Fruit fly (Drosophila melanogaster) S2 (cell line): ENCODE measurements around the gene CG9662.
"Not testable (repeated sequence)": the region's sequence is repeated elsewhere in the genome, so short reads cannot be mapped to it uniquely, and the experiment has no call there.

Source experiments
- CG8478 ChIP-seq: fragments of >200 bp; optimal IDR thresholded peaks from 2 replicates; lab custom pipeline; 2018
- CTCF ChIP-seq, 2 experiments: fragments of >200 bp; optimal IDR thresholded peaks; 2 replicates each; lab custom pipeline; 2018

CG9662 gene

dm6 chr2L:3376684-3377086 lies at the start of gene CG9662, which contains the start of gene Ptpa:
TSS of gene CG9662 (minus strand) at chr2L:3376737.
TSS of gene Ptpa (plus strand) at chr2L:3377002.
- no peak for TF ChIP-seq CTCF (optimal IDR thresholded peaks at IDR 0.05; lab: Kevin White, UChicago)
- no peak for TF ChIP-seq CG8478 (lab: Kevin White, UChicago)

- TF ChIP-seq CTCF (optimal IDR thresholded peaks at IDR 0.05; lab: Kevin White, UChicago) (no peak), CG8478 (lab: Kevin White, UChicago) (no peak)
These were observed 49.4 kb upstream of the CG9662 start for dm6 chr2L:3425947-3426346.

- no peak for TF ChIP-seq CTCF (optimal IDR thresholded peaks at IDR 0.05; lab: Kevin White, UChicago)
- TF ChIP-seq CG8478 (lab: Kevin White, UChicago): no peak
These were observed 46.2 kb upstream of the CG9662 start for dm6 chr2L:3422753-3423152.

dm6 chr2L:3417613-3418012 lies 41.1 kb upstream of the CG9662 start:
- TF ChIP-seq CG8478 (lab: Kevin White, UChicago) (no peak), CTCF (optimal IDR thresholded peaks at IDR 0.05; lab: Kevin White, UChicago) (no peak)

- TF ChIP-seq CTCF (optimal IDR thresholded peaks at IDR 0.05; lab: Kevin White, UChicago) (no peak), CG8478 (lab: Kevin White, UChicago) (no peak)
These were observed 40.2 kb upstream of the CG9662 start, which contains the start of gene CG31952 for dm6 chr2L:3416527-3417304. TSS of gene CG31952 (plus strand) at chr2L:3416693.

- TF ChIP-seq CTCF (optimal IDR thresholded peaks at IDR 0.05; lab: Kevin White, UChicago): no peak
- no peak for TF ChIP-seq CG8478 (lab: Kevin White, UChicago)
These were observed 33.7 kb upstream of the CG9662 start, which contains the start of gene CG8840 for dm6 chr2L:3410260-3410659. TSS of gene CG8840 (plus strand) at chr2L:3410560.

dm6 chr2L:3407722-3408121 lies 31.2 kb upstream of the CG9662 start:
- TF ChIP-seq CTCF (optimal IDR thresholded peaks at IDR 0.05; lab: Kevin White, UChicago) (no peak), CG8478 (lab: Kevin White, UChicago) (no peak)

- TF ChIP-seq CTCF (optimal IDR thresholded peaks at IDR 0.05; lab: Kevin White, UChicago) (no peak), CG8478 (lab: Kevin White, UChicago) (no peak)
These were observed 21.1 kb upstream of the CG9662 start, which contains the start of gene CG34175 for dm6 chr2L:3397594-3398073. TSS of gene CG34175 (plus strand) at chr2L:3398023.

- TF ChIP-seq CG8478 (lab: Kevin White, UChicago); CTCF (optimal IDR thresholded peaks at IDR 0.05; lab: Kevin White, UChicago): not testable (repeated sequence)
These were observed 11.9 kb upstream of the CG9662 start, which contains the start of gene CG42460 for dm6 chr2L:3388396-3388795. TSS of gene CG42460 (minus strand) at chr2L:3388496.

- TF ChIP-seq CG8478 (lab: Kevin White, UChicago): no peak
- no peak for TF ChIP-seq CTCF (optimal IDR thresholded peaks at IDR 0.05; lab: Kevin White, UChicago)
These were observed 11.1 kb upstream of the CG9662 start, which contains the start of gene Sfp23F for dm6 chr2L:3387643-3388042. TSS of gene Sfp23F (minus strand) at chr2L:3387743.

dm6 chr2L:3375611-3376010 lies 926 bp downstream of the CG9662 start, which contains the start of gene CG15412:
TSS of gene CG15412 (minus strand) at chr2L:3375711.
- TF ChIP-seq CTCF (optimal IDR thresholded peaks at IDR 0.05; lab: Kevin White, UChicago): no peak
- TF ChIP-seq CG8478 (lab: Kevin White, UChicago): no peak

- peak in 1 of 2 experiments; percentile 7 for TF ChIP-seq CTCF (optimal IDR thresholded peaks at IDR 0.05; lab: Kevin White, UChicago)
- TF ChIP-seq CG8478 (lab: Kevin White, UChicago): no peak
These were observed 3.3 kb downstream of the CG9662 start, which contains the start of gene GramD1B for dm6 chr2L:3373242-3373641. TSS of gene GramD1B (minus strand) at chr2L:3373372.

- TF ChIP-seq CTCF (optimal IDR thresholded peaks at IDR 0.05; lab: Kevin White, UChicago) (peak in 1 of 2 experiments; percentile 30), CG8478 (lab: Kevin White, UChicago) (no peak)
These were observed 4.0 kb downstream of the CG9662 start for dm6 chr2L:3372483-3372929.

dm6 chr2L:3371776-3372383 lies 4.7 kb downstream of the CG9662 start:
- no peak for TF ChIP-seq CTCF (optimal IDR thresholded peaks at IDR 0.05; lab: Kevin White, UChicago)
- TF ChIP-seq CG8478 (lab: Kevin White, UChicago): no peak

- no peak for TF ChIP-seq CTCF (optimal IDR thresholded peaks at IDR 0.05; lab: Kevin White, UChicago)
- no peak for TF ChIP-seq CG8478 (lab: Kevin White, UChicago)
These were observed 5.2 kb downstream of the CG9662 start for dm6 chr2L:3371340-3371739.
